Worm (Caenorhabditis elegans): ENCODE results near the gene ceh-37.

DNA sequence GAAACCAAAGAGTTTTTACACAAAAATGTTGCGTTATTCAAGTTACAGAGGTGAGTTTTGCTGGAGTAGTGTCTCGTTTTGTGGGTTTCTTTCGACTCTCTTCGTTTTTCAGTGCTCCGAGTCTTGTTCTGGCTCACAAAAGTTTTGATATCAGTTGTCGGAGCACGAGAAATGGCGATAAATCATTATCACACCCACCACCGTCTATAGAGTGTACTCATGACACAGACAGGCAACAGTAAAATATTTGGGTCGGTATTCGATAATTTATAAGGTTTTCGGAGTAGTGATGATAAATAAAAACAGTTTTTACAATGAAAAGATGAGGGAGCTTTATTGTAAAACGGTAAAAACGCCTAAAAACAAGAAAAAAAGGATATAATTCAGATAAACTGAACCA is at the start of gene ceh-37:
- no peak for TF ChIP-seq dao-5 (tag; optimal IDR thresholded peaks at IDR 0.05)
- TF ChIP-seq him-1 (tag; optimal IDR thresholded peaks at IDR 0.05), result no peak
